Worm (Caenorhabditis elegans) whole organism, midembryonic: Measurements from ENCODE around the gene C17C3.5.

ENCODE experiments used
- T22C8.4 ChIP-seq: fragments of 200-800 bp; sonication (Bioruptor generic); IDR thresholded peaks from 2 replicates; pipeline ENCODE4 v1.3.6; 2022; ENCODE audit warnings: missing genetic modification characterization, missing compliant biosample characterization
- cog-1 ChIP-seq: sonication (generic microtip); optimal IDR thresholded peaks from 2 replicates; lab custom pipeline; 2016; ENCODE audit warnings: missing genetic modification characterization, missing compliant biosample characterization
- flt-1 ChIP-seq: fragments of 200-800 bp; sonication (Bioruptor generic); IDR thresholded peaks from 2 replicates; pipeline ENCODE4 v1.3.6; 2022; ENCODE audit warnings: missing genetic modification characterization, missing compliant biosample characterization
- klf-2 ChIP-seq: fragments of 200-800 bp; sonication (Bioruptor generic); conservative IDR thresholded peaks from 2 replicates; pipeline ENCODE4 v1.3.6; 2022; ENCODE audit warnings: missing genetic modification reagents, missing genetic modification characterization, missing compliant biosample characterization
- med-1 ChIP-seq: sonication (generic microtip); optimal IDR thresholded peaks from 2 replicates; lab custom pipeline; 2017; ENCODE audit warnings: missing genetic modification characterization, mild to moderate bottlenecking, missing compliant biosample characterization, antibody characterized with exemption, missing genetic modification reagents; ENCODE audit not compliant: insufficient read depth
- ref-1 ChIP-seq: fragments of 200-800 bp; sonication (Bioruptor generic); conservative IDR thresholded peaks from 2 replicates; pipeline ENCODE4 v1.3.6; 2022; ENCODE audit warnings: missing genetic modification reagents, missing genetic modification characterization, missing compliant biosample characterization
- tab-1 ChIP-seq: fragments of 200-800 bp; sonication (Bioruptor generic); IDR thresholded peaks from 2 replicates; pipeline ENCODE4 v1.3.6; 2022; ENCODE audit warnings: missing genetic modification characterization, missing compliant biosample characterization
- ztf-23 ChIP-seq: fragments of 200-800 bp; sonication (Bioruptor generic); IDR thresholded peaks from 2 replicates; pipeline ENCODE4 v1.3.6; 2022; ENCODE audit warnings: missing genetic modification reagents, missing genetic modification characterization, missing compliant biosample characterization
- ztf-29 ChIP-seq: fragments of 200-800 bp; sonication (Bioruptor generic); IDR thresholded peaks from 2 replicates; pipeline ENCODE4 v1.3.6; 2022; ENCODE audit warnings: missing genetic modification reagents, missing genetic modification characterization, missing compliant biosample characterization

Gene C17C3.5

ce11 chrII:5574925-5575324, 23.3 kb downstream of the C17C3.5 start:
- TF ChIP-seq flt-1 = no peak
- no peak for TF ChIP-seq tab-1 (GFP tag; lab: Robert Waterston, UW)
- no peak for TF ChIP-seq ztf-23 (GFP tag; lab: Robert Waterston, UW)
- no peak for TF ChIP-seq ref-1 (GFP tag; lab: Robert Waterston, UW)
- TF ChIP-seq klf-2 (GFP tag; lab: Robert Waterston, UW) = no peak
- TF ChIP-seq T22C8.4 (GFP tag; lab: Robert Waterston, UW) = no peak
- TF ChIP-seq ztf-29 (GFP tag; lab: Robert Waterston, UW) = no peak
- no peak for TF ChIP-seq cog-1 (tag; lab: Kevin White, UChicago)
- TF ChIP-seq med-1 (GFP tag; lab: Kevin White, UChicago) = no peak

- TF ChIP-seq med-1 (GFP tag; lab: Kevin White, UChicago) (no peak), T22C8.4 (GFP tag; lab: Robert Waterston, UW) (peak; percentile 49; the same call in 1 of the 2 replicates), klf-2 (GFP tag; lab: Robert Waterston, UW) (0 out of 2 replicates have a peak, but pooled peaks have one; percentile 22), ztf-23 (GFP tag; lab: Robert Waterston, UW) (peak; percentile 73), flt-1 (peak; percentile 87), ztf-29 (GFP tag; lab: Robert Waterston, UW) (no peak), cog-1 (tag; lab: Kevin White, UChicago) (no peak), tab-1 (GFP tag; lab: Robert Waterston, UW) (peak; percentile 78), ref-1 (GFP tag; lab: Robert Waterston, UW) (no peak)
These were observed 25.4 kb downstream of the C17C3.5 start for ce11 chrII:5577060-5577459.

DNA sequence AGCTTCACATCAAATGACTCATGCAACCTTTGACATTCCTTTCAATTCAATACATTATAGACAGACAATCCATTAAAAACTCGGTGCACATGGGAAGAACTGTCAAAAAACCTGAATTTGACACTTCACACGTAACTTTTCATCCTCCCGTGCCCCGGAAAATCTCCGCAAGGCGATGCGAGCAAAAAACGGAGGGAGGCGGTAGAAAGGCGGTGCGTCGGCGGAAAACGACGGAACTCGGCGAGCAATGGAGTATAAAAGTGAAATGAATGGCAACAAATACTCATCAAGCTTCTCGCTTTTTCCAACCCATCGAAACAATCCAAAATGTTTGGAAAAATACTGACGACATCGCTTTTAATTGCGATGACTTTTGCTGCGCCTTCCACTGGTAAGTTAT, 26.4 kb downstream of the C17C3.5 start, which contains the start of gene T25E4.1:
T25E4.1 (plus strand) TSS at position 301 of the 400 bp plus-strand sequence.
- no peak for TF ChIP-seq klf-2 (GFP tag; lab: Robert Waterston, UW)

- TF ChIP-seq tab-1 (GFP tag; lab: Robert Waterston, UW) (no peak), cog-1 (tag; lab: Kevin White, UChicago) (no peak), T22C8.4 (GFP tag; lab: Robert Waterston, UW) (no peak), flt-1 (no peak), ztf-29 (GFP tag; lab: Robert Waterston, UW) (no peak), ref-1 (GFP tag; lab: Robert Waterston, UW) (no peak), ztf-23 (GFP tag; lab: Robert Waterston, UW) (no peak), med-1 (GFP tag; lab: Kevin White, UChicago) (no peak), klf-2 (GFP tag; lab: Robert Waterston, UW) (no peak)
These were observed 27.1 kb downstream of the C17C3.5 start for ce11 chrII:5578714-5579113.

ce11 chrII:5579236-5579635, 27.6 kb downstream of the C17C3.5 start:
- TF ChIP-seq med-1 (GFP tag; lab: Kevin White, UChicago) = no peak
- TF ChIP-seq ztf-29 (GFP tag; lab: Robert Waterston, UW) = no peak
- TF ChIP-seq ref-1 (GFP tag; lab: Robert Waterston, UW) = no peak
- no peak for TF ChIP-seq flt-1
- no peak for TF ChIP-seq ztf-23 (GFP tag; lab: Robert Waterston, UW)
- TF ChIP-seq cog-1 (tag; lab: Kevin White, UChicago) = no peak
- no peak for TF ChIP-seq T22C8.4 (GFP tag; lab: Robert Waterston, UW)
- no peak for TF ChIP-seq tab-1 (GFP tag; lab: Robert Waterston, UW)
- no peak for TF ChIP-seq klf-2 (GFP tag; lab: Robert Waterston, UW)

- no peak for TF ChIP-seq ztf-29 (GFP tag; lab: Robert Waterston, UW)
- no peak for TF ChIP-seq med-1 (GFP tag; lab: Kevin White, UChicago)
- no peak for TF ChIP-seq T22C8.4 (GFP tag; lab: Robert Waterston, UW)
- TF ChIP-seq ref-1 (GFP tag; lab: Robert Waterston, UW) = no peak
- no peak for TF ChIP-seq klf-2 (GFP tag; lab: Robert Waterston, UW)
- no peak for TF ChIP-seq tab-1 (GFP tag; lab: Robert Waterston, UW)
- TF ChIP-seq ztf-23 (GFP tag; lab: Robert Waterston, UW) = no peak
- no peak for TF ChIP-seq flt-1
- TF ChIP-seq cog-1 (tag; lab: Kevin White, UChicago) = no peak
These were observed 30.7 kb downstream of the C17C3.5 start, which contains the start of gene T25E4.2 for ce11 chrII:5582309-5582708. T25E4.2 (minus strand) TSS chrII:5582409.

ce11 chrII:5585788-5586187, 34.2 kb downstream of the C17C3.5 start, which contains the start of gene lys-8:
lys-8 (plus strand) TSS chrII:5586178.
- TF ChIP-seq tab-1 (GFP tag; lab: Robert Waterston, UW) (no peak), flt-1 (no peak), klf-2 (GFP tag; lab: Robert Waterston, UW) (no peak), ztf-23 (GFP tag; lab: Robert Waterston, UW) (no peak), med-1 (GFP tag; lab: Kevin White, UChicago) (no peak), ztf-29 (GFP tag; lab: Robert Waterston, UW) (no peak), ref-1 (GFP tag; lab: Robert Waterston, UW) (no peak), T22C8.4 (GFP tag; lab: Robert Waterston, UW) (no peak), cog-1 (tag; lab: Kevin White, UChicago) (no peak)

DNA sequence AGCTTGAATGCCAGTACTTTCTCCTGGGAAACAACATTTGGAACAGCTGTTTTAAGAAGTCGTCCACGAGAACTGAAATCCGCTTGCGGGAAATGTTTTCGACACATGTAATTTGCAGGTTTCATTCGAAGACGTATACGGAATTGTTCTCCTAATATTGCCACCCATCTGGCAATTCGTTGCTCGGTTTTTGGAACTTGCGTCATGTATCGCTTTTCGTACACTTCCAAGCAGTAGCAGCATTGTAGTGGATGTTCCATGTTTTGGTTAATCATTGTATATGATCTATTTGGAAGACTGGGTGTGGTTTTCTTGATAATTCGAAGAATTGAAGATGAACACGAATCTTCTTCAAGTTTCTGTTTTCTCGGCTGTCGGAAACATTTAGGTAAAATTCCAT, 36.2 kb downstream of the C17C3.5 start:
- TF ChIP-seq T22C8.4 (GFP tag; lab: Robert Waterston, UW) (no peak), ztf-29 (GFP tag; lab: Robert Waterston, UW) (no peak), klf-2 (GFP tag; lab: Robert Waterston, UW) (no peak), cog-1 (tag; lab: Kevin White, UChicago) (no peak), ztf-23 (GFP tag; lab: Robert Waterston, UW) (no peak)

DNA sequence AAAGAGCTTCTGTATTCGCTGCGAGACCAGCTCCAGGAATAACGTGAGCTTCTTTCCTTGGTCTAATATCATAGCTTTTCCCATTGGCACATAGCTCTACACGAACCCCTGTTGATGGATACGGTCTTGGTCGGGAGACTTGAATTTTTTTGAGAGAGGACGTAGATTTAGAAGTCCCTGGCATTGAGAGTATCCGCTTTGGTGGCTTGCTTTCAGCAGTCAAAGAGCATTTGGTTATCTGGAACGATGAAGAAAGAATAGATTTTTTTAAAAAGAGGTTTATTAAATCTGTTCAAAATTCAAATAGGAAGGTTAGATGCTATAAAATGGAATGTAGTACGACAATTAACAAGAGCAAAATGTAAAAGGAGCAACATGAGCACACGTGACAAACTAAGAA, 38.1 kb downstream of the C17C3.5 start, which contains the start of gene C17G10.13:
C17G10.13 (minus strand) TSS at position 101 of the 400 bp plus-strand sequence.
- TF ChIP-seq T22C8.4 (GFP tag; lab: Robert Waterston, UW) (no peak), ztf-29 (GFP tag; lab: Robert Waterston, UW) (no peak), ref-1 (GFP tag; lab: Robert Waterston, UW) (no peak), cog-1 (tag; lab: Kevin White, UChicago) (no peak), med-1 (GFP tag; lab: Kevin White, UChicago) (no peak), ztf-23 (GFP tag; lab: Robert Waterston, UW) (no peak), flt-1 (no peak), tab-1 (GFP tag; lab: Robert Waterston, UW) (no peak), klf-2 (GFP tag; lab: Robert Waterston, UW) (no peak)
